Worm (Caenorhabditis elegans) whole organism, L1 larva: ENCODE measurements around the gene R05G6.4.

Experiments
- C04F5.9 ChIP-seq: sonication (generic microtip); optimal IDR thresholded peaks from 2 replicates; lab custom pipeline; 2016; ENCODE audit warnings: missing genetic modification characterization, missing compliant biosample characterization
- C34B4.2 ChIP-seq: sonication (generic microtip); optimal IDR thresholded peaks from 2 replicates; lab custom pipeline; 2017; ENCODE audit warnings: mild to moderate bottlenecking, missing genetic modification characterization, missing compliant biosample characterization
- alr-1 ChIP-seq: fragments of 200-800 bp; sonication (Bioruptor generic); optimal IDR thresholded peaks from 2 replicates; lab custom pipeline; 2018; ENCODE audit warnings: borderline replicate concordance, mild to moderate bottlenecking, missing genetic modification characterization, missing compliant biosample characterization
- aly-2 ChIP-seq: fragments of 150-350 bp; optimal IDR thresholded peaks from 2 replicates; lab custom pipeline; 2014; ENCODE audit warnings: missing biosample characterization, missing genetic modification characterization
- ama-1 ChIP-seq: fragments of 150-350 bp; optimal IDR thresholded peaks from 2 replicates; lab custom pipeline; 2014
- ceh-88 ChIP-seq: fragments of 200-800 bp; sonication (Bioruptor generic); IDR thresholded peaks from 2 replicates; pipeline ENCODE4 v1.3.6; 2022; ENCODE audit warnings: missing genetic modification characterization, missing compliant biosample characterization
- efl-1 ChIP-seq, 4 experiments: fragments of 150-350 bp; optimal IDR thresholded peaks in 3 of 4; peaks in 1 of 4; 1 replicate in 1 of 4; 2 replicates in 3 of 4; lab custom pipeline; 2014; ENCODE audit warnings: missing biosample characterization in 2 of 4, missing genetic modification characterization in 2 of 4, missing genetic modification reagents in 2 of 4
- elt-2 ChIP-seq: sonication (generic microtip); optimal IDR thresholded peaks from 2 replicates; lab custom pipeline; 2016; ENCODE audit warnings: missing genetic modification characterization, mild to moderate bottlenecking, inconsistent platforms, missing compliant biosample characterization, missing genetic modification reagents
- fkh-10 ChIP-seq: sonication (generic microtip); optimal IDR thresholded peaks from 2 replicates; lab custom pipeline; 2017; ENCODE audit warnings: missing biosample characterization, missing genetic modification reagents, missing genetic modification characterization
- fos-1 ChIP-seq: fragments of 150-350 bp; optimal IDR thresholded peaks from 2 replicates; lab custom pipeline; 2014; ENCODE audit warnings: missing biosample characterization, missing genetic modification characterization
- grh-1 ChIP-seq: fragments of 200-800 bp; sonication (Bioruptor generic); IDR thresholded peaks from 2 replicates; pipeline ENCODE4 v1.3.6; 2022; ENCODE audit warnings: missing genetic modification reagents, missing genetic modification characterization, missing compliant biosample characterization
- hpl-2 ChIP-seq: fragments of 150-350 bp; optimal IDR thresholded peaks from 2 replicates; lab custom pipeline; 2014; ENCODE audit warnings: missing biosample characterization, missing genetic modification reagents, missing genetic modification characterization
- isw-1 ChIP-seq: fragments of 200-800 bp; sonication (Bioruptor generic); IDR thresholded peaks from 2 replicates; pipeline ENCODE4 v1.3.6; 2022; ENCODE audit warnings: missing genetic modification characterization, missing compliant biosample characterization
- jun-1 ChIP-seq: fragments of 150-350 bp; optimal IDR thresholded peaks from 2 replicates; lab custom pipeline; 2014; ENCODE audit warnings: missing biosample characterization, missing genetic modification reagents, missing genetic modification characterization
- lin-35 ChIP-seq, 2 experiments: fragments of 150-350 bp; optimal IDR thresholded peaks; 2 replicates each; lab custom pipeline; 2014; ENCODE audit warnings: missing biosample characterization in 2 of 2, missing genetic modification characterization in 2 of 2, missing genetic modification reagents in 2 of 2
- lin-39 ChIP-seq: fragments of 150-350 bp; optimal IDR thresholded peaks from 2 replicates; lab custom pipeline; 2014; ENCODE audit warnings: missing biosample characterization, missing genetic modification reagents, missing genetic modification characterization
- lir-3 ChIP-seq: sonication (generic microtip); optimal IDR thresholded peaks from 2 replicates; lab custom pipeline; 2016; ENCODE audit warnings: mild to moderate bottlenecking, missing genetic modification characterization, moderate library complexity, missing compliant biosample characterization; ENCODE audit not compliant: poor library complexity
- lsy-2 ChIP-seq, 2 experiments: fragments of 150-350 bp; optimal IDR thresholded peaks; 2 replicates each; lab custom pipeline; 2014; ENCODE audit warnings: missing biosample characterization in 2 of 2, missing genetic modification characterization in 2 of 2
- mab-9 ChIP-seq: fragments of 200-800 bp; sonication (Bioruptor generic); IDR thresholded peaks from 2 replicates; pipeline ENCODE4 v1.3.6; 2022; ENCODE audit warnings: missing genetic modification reagents, missing genetic modification characterization, missing compliant biosample characterization
- mdl-1 ChIP-seq, 2 experiments: fragments of 150-350 bp; optimal IDR thresholded peaks; 2 replicates each; lab custom pipeline; 2014 to 2017; ENCODE audit warnings: missing biosample characterization in 2 of 2, missing genetic modification characterization in 2 of 2, inconsistent platforms in 1 of 2
- nhr-19 ChIP-seq: fragments of 200-800 bp; sonication (Bioruptor generic); conservative IDR thresholded peaks from 2 replicates; pipeline ENCODE4 v1.3.6; 2022; ENCODE audit warnings: missing genetic modification characterization, missing compliant biosample characterization
- nhr-20 ChIP-seq: sonication (generic microtip); optimal IDR thresholded peaks from 2 replicates; lab custom pipeline; 2016; ENCODE audit warnings: mild to moderate bottlenecking, missing genetic modification characterization, missing compliant biosample characterization
- nhr-47 ChIP-seq: sonication (generic microtip); optimal IDR thresholded peaks from 2 replicates; lab custom pipeline; 2016; ENCODE audit warnings: mild to moderate bottlenecking, missing genetic modification characterization, moderate library complexity, missing compliant biosample characterization
- nhr-71 ChIP-seq: sonication (generic microtip); optimal IDR thresholded peaks from 2 replicates; lab custom pipeline; 2016; ENCODE audit warnings: mild to moderate bottlenecking, missing genetic modification characterization, moderate library complexity, missing compliant biosample characterization
- nhr-76 ChIP-seq: sonication (generic microtip); optimal IDR thresholded peaks from 2 replicates; lab custom pipeline; 2017; ENCODE audit warnings: missing biosample characterization, missing genetic modification characterization
- nhr-77 ChIP-seq: fragments of 150-350 bp; optimal IDR thresholded peaks from 2 replicates; lab custom pipeline; 2014; ENCODE audit warnings: missing biosample characterization, missing genetic modification characterization
- nhr-85 ChIP-seq: sonication (generic microtip); peaks from one replicate; lab custom pipeline; 2016; ENCODE audit warnings: missing genetic modification characterization, inconsistent platforms, missing compliant biosample characterization
- pax-3 ChIP-seq: fragments of 200-800 bp; sonication (Bioruptor generic); optimal IDR thresholded peaks from 2 replicates; lab custom pipeline; 2018; ENCODE audit warnings: mild to moderate bottlenecking, missing genetic modification characterization, moderate library complexity, missing compliant biosample characterization
- pqm-1 ChIP-seq: sonication (generic microtip); optimal IDR thresholded peaks from 3 replicates; lab custom pipeline; 2017; ENCODE audit warnings: missing biosample characterization, missing genetic modification characterization
- rnt-1 ChIP-seq: sonication (generic microtip); optimal IDR thresholded peaks from 2 replicates; lab custom pipeline; 2016; ENCODE audit warnings: mild to moderate bottlenecking, missing genetic modification characterization, moderate library complexity, missing compliant biosample characterization
- snpc-4 ChIP-seq: fragments of 150-350 bp; optimal IDR thresholded peaks from 2 replicates; lab custom pipeline; 2014; ENCODE audit warnings: missing biosample characterization, missing genetic modification characterization
- snu-23 ChIP-seq: sonication (generic microtip); optimal IDR thresholded peaks from 2 replicates; lab custom pipeline; 2016; ENCODE audit warnings: missing genetic modification characterization, missing compliant biosample characterization
- sup-37 ChIP-seq: fragments of 200-800 bp; sonication (Bioruptor generic); optimal IDR thresholded peaks from 2 replicates; lab custom pipeline; 2018; ENCODE audit warnings: mild to moderate bottlenecking, missing genetic modification characterization, missing compliant biosample characterization
- swsn-7 ChIP-seq: sonication (generic microtip); optimal IDR thresholded peaks from 2 replicates; lab custom pipeline; 2016; ENCODE audit warnings: missing genetic modification characterization, missing compliant biosample characterization
- tbx-2 ChIP-seq: sonication (generic microtip); optimal IDR thresholded peaks from 2 replicates; lab custom pipeline; 2016; ENCODE audit warnings: missing genetic modification characterization, missing compliant biosample characterization
- unc-130 ChIP-seq: fragments of 150-350 bp; optimal IDR thresholded peaks from 2 replicates; lab custom pipeline; 2017; ENCODE audit warnings: missing biosample characterization, missing genetic modification characterization, inconsistent platforms
- vab-15 ChIP-seq: sonication (generic microtip); optimal IDR thresholded peaks from 2 replicates; lab custom pipeline; 2017; ENCODE audit warnings: missing genotype, mild to moderate bottlenecking, missing genetic modification characterization, missing compliant biosample characterization
- zip-4 ChIP-seq: fragments of 200-800 bp; sonication (Bioruptor generic); optimal IDR thresholded peaks from 2 replicates; lab custom pipeline; 2018; ENCODE audit warnings: mild to moderate bottlenecking, missing genetic modification characterization, moderate library complexity, missing compliant biosample characterization
- ztf-11 ChIP-seq, 2 experiments: sonication (generic microtip); optimal IDR thresholded peaks; 2 replicates each; lab custom pipeline; 2016 to 2017; ENCODE audit warnings: missing genetic modification characterization in 2 of 2, missing biosample characterization in 1 of 2, missing compliant biosample characterization in 1 of 2
- ztf-4 ChIP-seq: fragments of 150-350 bp; optimal IDR thresholded peaks from 2 replicates; lab custom pipeline; 2014; ENCODE audit warnings: missing biosample characterization, missing genetic modification characterization

Gene R05G6.4

DNA sequence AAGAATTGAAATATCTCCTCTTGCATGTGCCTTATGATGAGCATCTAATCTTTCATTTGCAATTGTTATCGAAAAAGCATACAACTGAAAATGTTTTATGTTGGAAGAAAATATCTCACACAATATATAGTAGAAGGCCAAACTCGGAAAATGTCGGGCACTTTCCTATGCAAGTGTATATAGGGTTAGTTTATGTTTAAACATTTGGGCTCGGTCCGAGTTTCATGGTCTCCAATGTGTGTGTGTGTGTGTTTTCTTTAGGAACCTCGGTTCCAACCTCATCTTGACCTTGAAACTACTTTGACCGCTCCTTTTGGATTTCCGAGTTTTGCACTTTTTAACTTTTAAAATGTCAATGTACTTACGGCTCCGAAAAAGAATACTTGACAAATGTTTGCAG lies 13.7 kb upstream of the R05G6.4 start:
- TF ChIP-seq nhr-19 (GFP tag; lab: Robert Waterston, UW), result no peak
- TF ChIP-seq isw-1, result no peak
- no peak for TF ChIP-seq elt-2 (tag; lab: Kevin White, UChicago)
- TF ChIP-seq unc-130, result no peak
- no peak for TF ChIP-seq efl-1 (optimal IDR thresholded peaks at IDR 0.05; lab: Kevin White, UChicago)
- peak in 1 of 2 experiments; percentile 61 for TF ChIP-seq efl-1 (GFP tag; optimal IDR thresholded peaks at IDR 0.05 in 1 of 2; lab: Kevin White, UChicago)
- TF ChIP-seq hpl-2 (GFP tag; lab: Kevin White, UChicago), result no peak
- no peak for TF ChIP-seq aly-2 (tag; lab: Kevin White, UChicago)
- peak; percentile 84 for TF ChIP-seq snpc-4 (tag; lab: Kevin White, UChicago)
- no peak for TF ChIP-seq tbx-2 (tag; lab: Kevin White, UChicago)
- no peak for TF ChIP-seq nhr-77 (tag; lab: Kevin White, UChicago)
- TF ChIP-seq zip-4, result no peak
- TF ChIP-seq lir-3 (tag; lab: Kevin White, UChicago), result no peak
- TF ChIP-seq grh-1 (GFP tag; lab: Robert Waterston, UW), result no peak

DNA sequence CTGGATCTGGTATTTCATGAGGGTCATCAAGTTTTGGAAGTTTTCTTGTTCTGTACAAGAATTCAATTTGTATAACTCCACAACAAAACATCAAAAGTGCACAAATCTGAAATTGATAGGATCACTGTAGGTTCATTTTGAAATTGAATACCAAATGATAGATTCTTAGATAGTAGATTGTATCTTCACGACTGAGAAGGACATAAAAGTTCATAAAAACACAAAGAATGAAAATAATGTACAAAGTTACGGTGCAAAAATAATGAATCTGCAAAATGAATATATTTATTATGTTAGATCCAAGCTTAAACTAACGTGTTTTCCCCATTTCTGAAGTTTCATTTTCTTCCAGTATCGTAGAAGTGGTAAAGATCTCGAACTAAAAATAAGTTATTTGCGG lies 12.1 kb upstream of the R05G6.4 start:
- no peak for TF ChIP-seq nhr-76
- no peak for TF ChIP-seq efl-1 (optimal IDR thresholded peaks at IDR 0.05; lab: Kevin White, UChicago)
- peak in 1 of 2 experiments; percentile 82 for TF ChIP-seq efl-1 (GFP tag; optimal IDR thresholded peaks at IDR 0.05 in 1 of 2; lab: Kevin White, UChicago)

DNA sequence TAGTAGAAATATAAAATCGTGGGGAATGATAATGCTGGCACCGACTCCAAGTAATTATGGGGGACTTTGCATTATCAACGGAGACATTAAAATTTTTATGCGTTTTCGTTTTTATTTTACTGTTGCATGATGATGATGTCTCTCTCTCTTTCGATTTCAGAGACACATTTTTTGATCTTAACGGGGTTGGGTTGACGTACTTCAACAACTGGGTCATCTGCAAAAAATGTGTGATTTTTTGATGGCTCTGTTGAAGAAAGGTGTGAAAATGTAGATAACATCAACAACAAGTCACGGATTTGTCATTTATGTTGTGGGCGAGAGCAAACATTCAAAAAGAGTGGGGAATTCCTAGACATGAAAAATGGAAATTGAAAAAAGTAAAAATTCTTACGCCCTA lies 11.7 kb upstream of the R05G6.4 start, which contains the start of gene F55G1.15:
Gene F55G1.15 (minus strand): TSS at position 101 of the 400 bp plus-strand sequence.
- TF ChIP-seq ceh-88 (GFP tag; lab: Robert Waterston, UW) (no peak), elt-2 (tag; lab: Kevin White, UChicago) (peak; percentile 21)

DNA sequence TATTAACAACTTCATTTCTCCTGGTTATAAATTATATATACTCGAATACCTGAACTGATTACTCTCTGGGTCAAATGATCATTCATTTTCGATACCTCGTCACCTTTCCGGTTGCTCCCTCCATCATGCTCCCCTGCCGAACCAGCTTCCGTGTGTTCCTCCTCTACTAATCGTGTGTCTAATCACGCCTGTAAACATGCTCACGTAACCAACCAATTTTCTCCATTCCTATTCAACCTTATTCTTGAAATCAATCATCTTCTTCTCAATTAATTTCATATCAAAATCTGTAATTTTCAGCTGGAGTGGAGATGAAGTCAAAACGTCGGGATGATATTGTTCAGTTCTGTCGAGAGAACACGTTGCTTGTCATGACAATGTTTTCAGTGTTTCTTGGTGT lies 9.7 kb upstream of the R05G6.4 start, which contains the start of gene glt-6:
Gene glt-6 (plus strand): TSS at position 301 of the 400 bp plus-strand sequence.
- TF ChIP-seq sup-37 (GFP tag; lab: Kevin White, UChicago) (no peak), alr-1 (tag; lab: Kevin White, UChicago) (no peak), snpc-4 (tag; lab: Kevin White, UChicago) (no peak), pqm-1 (tag; lab: Kevin White, UChicago) (no peak)

DNA sequence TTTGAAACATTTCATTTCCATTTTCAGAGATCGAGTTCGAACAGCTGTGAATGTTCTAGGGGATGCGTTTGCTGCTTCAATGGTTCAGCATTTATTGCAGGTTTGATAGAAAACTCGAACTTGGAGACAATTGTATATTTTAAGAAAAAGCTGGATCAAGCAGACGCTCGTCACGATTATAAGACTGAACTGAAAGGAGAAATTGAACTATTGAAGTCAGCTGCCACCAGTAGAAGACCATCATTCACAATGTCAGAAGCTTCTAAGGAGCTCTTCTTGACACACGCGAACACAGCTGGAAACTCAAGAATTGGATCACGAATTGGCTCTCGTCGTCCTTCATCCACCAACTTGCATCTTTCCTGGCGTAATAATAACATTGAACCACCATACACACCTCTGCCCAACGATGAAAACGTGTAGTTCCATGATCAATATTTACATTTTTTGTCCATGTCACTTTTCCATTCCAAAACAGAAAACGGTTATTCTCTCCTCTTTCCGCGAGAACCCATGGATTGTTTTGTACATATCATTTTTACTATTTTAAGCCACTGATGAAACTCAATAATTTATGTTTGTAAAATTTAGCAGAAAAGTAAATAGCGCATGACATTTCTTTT lies 7.1 kb upstream of the R05G6.4 start:
- TF ChIP-seq lsy-2 (tag; optimal IDR thresholded peaks at IDR 0.05; lab: Kevin White, UChicago) (peak in 1 of 2 experiments; percentile 32), ceh-88 (GFP tag; lab: Robert Waterston, UW) (peak; percentile 25; the same call in 1 of the 2 replicates), grh-1 (GFP tag; lab: Robert Waterston, UW) (0 out of 2 replicates have a peak, but pooled peaks have one; percentile 28), unc-130 (no peak), lir-3 (tag; lab: Kevin White, UChicago) (no peak), snu-23 (GFP tag; lab: Kevin White, UChicago) (peak; percentile 62), efl-1 (optimal IDR thresholded peaks at IDR 0.05; lab: Kevin White, UChicago) (peak in 1 of 2 experiments; percentile 15), efl-1 (GFP tag; optimal IDR thresholded peaks at IDR 0.05 in 1 of 2; lab: Kevin White, UChicago) (peak in 1 of 2 experiments; percentile 88), rnt-1 (tag; lab: Kevin White, UChicago) (peak; percentile 50), aly-2 (tag; lab: Kevin White, UChicago) (peak; percentile 87), C34B4.2 (tag; lab: Kevin White, UChicago) (no peak), nhr-19 (GFP tag; lab: Robert Waterston, UW) (peak; percentile 24; the same call in 1 of the 2 replicates), jun-1 (tag; lab: Kevin White, UChicago) (no peak), tbx-2 (tag; lab: Kevin White, UChicago) (peak; percentile 1), vab-15 (tag; lab: Kevin White, UChicago) (no peak), fos-1 (tag; lab: Kevin White, UChicago) (no peak), nhr-20 (tag; lab: Kevin White, UChicago) (peak; percentile 14), swsn-7 (tag; lab: Kevin White, UChicago) (peak; percentile 44), mdl-1 (tag; optimal IDR thresholded peaks at IDR 0.05; lab: Kevin White, UChicago) (no peak), ama-1 (lab: Kevin White, UChicago) (peak; percentile 90), nhr-47 (peak; percentile 45), pax-3 (peak; percentile 44), sup-37 (GFP tag; lab: Kevin White, UChicago) (peak; percentile 47), fkh-10 (GFP tag; lab: Kevin White, UChicago) (no peak), ztf-4 (tag; lab: Kevin White, UChicago) (peak; percentile 67), mab-9 (GFP tag; lab: Robert Waterston, UW) (no peak), elt-2 (tag; lab: Kevin White, UChicago) (peak; percentile 3), lin-39 (tag; lab: Kevin White, UChicago) (no peak), lin-35 (GFP tag; optimal IDR thresholded peaks at IDR 0.05; lab: Kevin White, UChicago) (peak in 1 of 2 experiments; percentile 59), ztf-11 (tag; optimal IDR thresholded peaks at IDR 0.05; lab: Kevin White, UChicago) (peak in 1 of 2 experiments; percentile 11), nhr-71 (tag; lab: Kevin White, UChicago) (peak; percentile 72), C04F5.9 (tag; lab: Kevin White, UChicago) (no peak), nhr-85 (tag; lab: Kevin White, UChicago) (peak; percentile 84)
